Fruit fly (Drosophila melanogaster) whole organism, embryonic: ENCODE measurements around the gene Syp.

Experiments
- Asciz ChIP-seq: fragments of 200-800 bp; sonication (Bioruptor generic); optimal IDR thresholded peaks from 2 replicates; lab custom pipeline; 2017; ENCODE audit warnings: missing biosample characterization, mild to moderate bottlenecking, missing genetic modification characterization, missing genetic modification reagents
- Bgb ChIP-seq: fragments of 200-800 bp; sonication (Bioruptor generic); IDR thresholded peaks from 2 replicates; pipeline ENCODE4 v1.3.6; 2022; ENCODE audit warnings: missing biosample characterization, missing genetic modification characterization; ENCODE audit not compliant: partially characterized antibody
- CG12219 ChIP-seq: fragments of 200-800 bp; sonication (Bioruptor generic); optimal IDR thresholded peaks from 3 replicates; lab custom pipeline; 2018; ENCODE audit warnings: missing biosample characterization, mild to moderate bottlenecking, missing genetic modification characterization
- CG12391 ChIP-seq: fragments of 200-800 bp; sonication (Bioruptor generic); optimal IDR thresholded peaks from 3 replicates; lab custom pipeline; 2018; ENCODE audit warnings: missing biosample characterization, mild to moderate bottlenecking, missing genetic modification characterization, moderate library complexity
- CG13287 ChIP-seq: fragments of 200-800 bp; sonication (Bioruptor generic); IDR thresholded peaks from 2 replicates; pipeline ENCODE4 v1.3.6; 2022; ENCODE audit warnings: missing biosample characterization, missing genetic modification characterization; ENCODE audit not compliant: partially characterized antibody
- CG14860 ChIP-seq: fragments of 200-800 bp; sonication (Bioruptor generic); IDR thresholded peaks from 3 replicates; pipeline ENCODE4 v1.3.6; 2022; ENCODE audit warnings: missing biosample characterization, missing genetic modification characterization; ENCODE audit not compliant: partially characterized antibody
- CG15514 ChIP-seq: fragments of 200-800 bp; sonication (Bioruptor generic); optimal IDR thresholded peaks from 3 replicates; lab custom pipeline; 2017; ENCODE audit warnings: missing biosample characterization, missing genetic modification characterization, mild to moderate bottlenecking, moderate library complexity, missing genetic modification reagents
- CG18011 ChIP-seq: fragments of 200-800 bp; sonication (Bioruptor generic); optimal IDR thresholded peaks from 2 replicates; lab custom pipeline; 2017; ENCODE audit warnings: missing biosample characterization, missing genetic modification characterization, mild to moderate bottlenecking, moderate library complexity, missing genotype
- CG2199 ChIP-seq: fragments of 200-800 bp; sonication (Bioruptor generic); IDR thresholded peaks from 3 replicates; pipeline ENCODE4 v1.3.6; 2022; ENCODE audit warnings: missing biosample characterization, missing genetic modification characterization
- CG34224 ChIP-seq: fragments of 200-800 bp; sonication (Bioruptor generic); IDR thresholded peaks from 3 replicates; pipeline ENCODE4 v1.3.6; 2022; ENCODE audit warnings: missing biosample characterization, missing genetic modification characterization; ENCODE audit not compliant: partially characterized antibody
- CG34376 ChIP-seq: fragments of 200-800 bp; sonication (Bioruptor generic); optimal IDR thresholded peaks from 2 replicates; lab custom pipeline; 2018; ENCODE audit warnings: missing biosample characterization, mild to moderate bottlenecking, missing genetic modification characterization
- CG42726 ChIP-seq: fragments of 200-800 bp; sonication (Bioruptor generic); IDR thresholded peaks from 2 replicates; pipeline ENCODE4 v1.3.6; 2022; ENCODE audit warnings: missing biosample characterization, missing genetic modification characterization; ENCODE audit not compliant: partially characterized antibody
- CG6791 ChIP-seq: fragments of 200-800 bp; sonication (Bioruptor generic); IDR thresholded peaks from 3 replicates; pipeline ENCODE4 v1.3.6; 2022; ENCODE audit warnings: missing biosample characterization, missing genetic modification characterization; ENCODE audit not compliant: partially characterized antibody
- CG7372 ChIP-seq: fragments of 200-800 bp; sonication (Bioruptor generic); IDR thresholded peaks from 2 replicates; pipeline ENCODE4 v1.3.6; 2022; ENCODE audit warnings: missing biosample characterization, missing genetic modification characterization
- CG8924 ChIP-seq: fragments of 200-800 bp; optimal IDR thresholded peaks from 3 replicates; lab custom pipeline; 2019; ENCODE audit warnings: missing biosample characterization, mild to moderate bottlenecking, missing genetic modification characterization, moderate library complexity
- CG9727 ChIP-seq: fragments of 200-800 bp; sonication (Bioruptor generic); optimal IDR thresholded peaks from 3 replicates; lab custom pipeline; 2017; ENCODE audit warnings: missing biosample characterization, mild to moderate bottlenecking, missing genetic modification characterization
- CG9876 ChIP-seq: fragments of 200-800 bp; sonication (Bioruptor generic); optimal IDR thresholded peaks from 2 replicates; lab custom pipeline; 2016; ENCODE audit warnings: missing biosample characterization, missing genetic modification characterization
- CkIIα-i1 ChIP-seq: fragments of 200-800 bp; sonication (Bioruptor generic); IDR thresholded peaks from 2 replicates; pipeline ENCODE4 v1.3.6; 2022; ENCODE audit warnings: missing biosample characterization, missing genetic modification characterization
- D19B ChIP-seq: fragments of 200-800 bp; sonication (Bioruptor generic); optimal IDR thresholded peaks from 2 replicates; lab custom pipeline; 2017; ENCODE audit warnings: missing biosample characterization, mild to moderate bottlenecking, missing genetic modification characterization
- Doc3 ChIP-seq: fragments of 200-800 bp; sonication (Bioruptor generic); IDR thresholded peaks from 3 replicates; pipeline ENCODE4 v1.3.6; 2022; ENCODE audit warnings: missing biosample characterization, missing genetic modification characterization; ENCODE audit not compliant: partially characterized antibody
- Hr39 ChIP-seq: fragments of >200 bp; optimal IDR thresholded peaks from 2 replicates; lab custom pipeline; 2017
- Lpt ChIP-seq: fragments of >200 bp; optimal IDR thresholded peaks from 2 replicates; lab custom pipeline; 2018; ENCODE audit warnings: missing biosample characterization, missing genetic modification characterization
- MBD-R2 ChIP-seq: fragments of 200-800 bp; sonication (Bioruptor generic); IDR thresholded peaks from 2 replicates; pipeline ENCODE4 v1.3.6; 2022; ENCODE audit warnings: missing biosample characterization, missing genetic modification characterization
- Med ChIP-seq: fragments of 200-800 bp; sonication (Bioruptor generic); peaks from one replicate; lab custom pipeline; 2016; ENCODE audit warnings: missing biosample characterization, missing genetic modification characterization, mild to moderate bottlenecking, inconsistent platforms, moderate library complexity
- Nf-YC ChIP-seq: fragments of 200-800 bp; optimal IDR thresholded peaks from 3 replicates; lab custom pipeline; 2019; ENCODE audit warnings: missing biosample characterization, mild to moderate bottlenecking, missing genetic modification characterization, moderate library complexity
- Opbp ChIP-seq: fragments of 200-800 bp; sonication (Bioruptor generic); IDR thresholded peaks from 3 replicates; pipeline ENCODE4 v1.3.6; 2022; ENCODE audit warnings: missing biosample characterization, missing genetic modification characterization; ENCODE audit not compliant: partially characterized antibody
- Poxn ChIP-seq: fragments of 200-800 bp; sonication (Bioruptor generic); IDR thresholded peaks from 2 replicates; pipeline ENCODE4 v1.3.6; 2022; ENCODE audit warnings: missing biosample characterization, missing genetic modification characterization
- Sin3A ChIP-seq: fragments of >200 bp; optimal IDR thresholded peaks from 2 replicates; lab custom pipeline; 2018
- Sry-δ ChIP-seq: fragments of 200-800 bp; sonication (Bioruptor generic); optimal IDR thresholded peaks from 2 replicates; lab custom pipeline; 2016; ENCODE audit warnings: missing biosample characterization, missing genetic modification characterization
- Usf ChIP-seq: fragments of 200-800 bp; sonication (Bioruptor generic); optimal IDR thresholded peaks from 2 replicates; lab custom pipeline; 2017; ENCODE audit warnings: missing genotype, missing biosample characterization, missing genetic modification characterization
- ac ChIP-seq: fragments of 200-800 bp; sonication (Bioruptor generic); optimal IDR thresholded peaks from 3 replicates; lab custom pipeline; 2017; ENCODE audit warnings: missing biosample characterization, mild to moderate bottlenecking, missing genetic modification characterization
- bbx ChIP-seq: fragments of 200-800 bp; sonication (Bioruptor generic); IDR thresholded peaks from 2 replicates; pipeline ENCODE4 v1.3.6; 2022; ENCODE audit warnings: missing biosample characterization, missing genetic modification characterization; ENCODE audit not compliant: partially characterized antibody
- btn ChIP-seq: fragments of 200-800 bp; sonication (Bioruptor generic); optimal IDR thresholded peaks from 2 replicates; lab custom pipeline; 2016; ENCODE audit warnings: missing biosample characterization, missing genetic modification characterization
- chinmo ChIP-seq: fragments of 200-800 bp; sonication (Bioruptor generic); IDR thresholded peaks from 4 replicates; pipeline ENCODE4 v1.3.6; 2022; ENCODE audit warnings: missing biosample characterization, missing genetic modification characterization; ENCODE audit not compliant: partially characterized antibody
- ci ChIP-seq: fragments of 200-800 bp; sonication (Bioruptor generic); IDR thresholded peaks from 3 replicates; pipeline ENCODE4 v1.3.6; 2022; ENCODE audit warnings: missing biosample characterization, missing genetic modification characterization
- fd3F ChIP-seq: fragments of 200-800 bp; sonication (Bioruptor generic); optimal IDR thresholded peaks from 2 replicates; lab custom pipeline; 2018; ENCODE audit warnings: missing biosample characterization, mild to moderate bottlenecking, missing genetic modification characterization, moderate library complexity
- gcm ChIP-seq: fragments of 200-800 bp; sonication (Bioruptor generic); optimal IDR thresholded peaks from 2 replicates; lab custom pipeline; 2019; ENCODE audit warnings: missing biosample characterization, mild to moderate bottlenecking, missing genetic modification characterization, moderate library complexity
- hbn ChIP-seq: fragments of 200-800 bp; sonication (Bioruptor generic); IDR thresholded peaks from 2 replicates; pipeline ENCODE4 v1.3.6; 2022; ENCODE audit warnings: missing biosample characterization, missing genetic modification characterization; ENCODE audit not compliant: partially characterized antibody
- lov ChIP-seq, 2 experiments: fragments of 200-800 bp in 1 of 2; fragments of >200 bp in 1 of 2; sonication (Bioruptor generic) in 1 of 2; IDR thresholded peaks in 1 of 2; optimal IDR thresholded peaks in 1 of 2; 2 replicates in 1 of 2; 3 replicates in 1 of 2; pipeline versions ENCODE4 v1.3.6 to Lab custom; 2017 to 2022; ENCODE audit warnings: missing biosample characterization in 1 of 2, missing genetic modification characterization in 1 of 2
- nom ChIP-seq: fragments of 200-800 bp; sonication (Bioruptor generic); optimal IDR thresholded peaks from 2 replicates; lab custom pipeline; 2017; ENCODE audit warnings: missing biosample characterization, missing genetic modification characterization, mild to moderate bottlenecking, moderate library complexity, missing genetic modification reagents
- onecut ChIP-seq: fragments of 200-800 bp; sonication (Bioruptor generic); IDR thresholded peaks from 2 replicates; pipeline ENCODE4 v1.3.6; 2022; ENCODE audit warnings: missing biosample characterization, missing genetic modification characterization
- phol ChIP-seq: fragments of 200-800 bp; sonication (Bioruptor generic); optimal IDR thresholded peaks from 3 replicates; lab custom pipeline; 2018; ENCODE audit warnings: missing biosample characterization, mild to moderate bottlenecking, missing genetic modification characterization, moderate library complexity
- ro ChIP-seq: fragments of 200-800 bp; sonication (Bioruptor generic); IDR thresholded peaks from 2 replicates; pipeline ENCODE4 v1.3.6; 2022; ENCODE audit warnings: missing biosample characterization, missing genetic modification characterization
- sc ChIP-seq, 3 experiments: fragments of >200 bp in 2 of 3; fragments of 200-800 bp in 1 of 3; sonication (Bioruptor generic) in 1 of 3; optimal IDR thresholded peaks; 2 replicates in 2 of 3; 3 replicates in 1 of 3; lab custom pipeline; 2017; ENCODE audit warnings: mild to moderate bottlenecking in 1 of 3, missing biosample characterization in 1 of 3, missing genetic modification characterization in 1 of 3, missing genetic modification reagents in 1 of 3
- slou ChIP-seq: fragments of 200-800 bp; sonication (Bioruptor generic); optimal IDR thresholded peaks from 3 replicates; lab custom pipeline; 2016; ENCODE audit warnings: missing biosample characterization, missing genetic modification characterization
- usp ChIP-seq: fragments of >200 bp; optimal IDR thresholded peaks from 2 replicates; lab custom pipeline; 2017; ENCODE audit warnings: missing biosample characterization, missing genetic modification characterization

Gene Syp

DNA sequence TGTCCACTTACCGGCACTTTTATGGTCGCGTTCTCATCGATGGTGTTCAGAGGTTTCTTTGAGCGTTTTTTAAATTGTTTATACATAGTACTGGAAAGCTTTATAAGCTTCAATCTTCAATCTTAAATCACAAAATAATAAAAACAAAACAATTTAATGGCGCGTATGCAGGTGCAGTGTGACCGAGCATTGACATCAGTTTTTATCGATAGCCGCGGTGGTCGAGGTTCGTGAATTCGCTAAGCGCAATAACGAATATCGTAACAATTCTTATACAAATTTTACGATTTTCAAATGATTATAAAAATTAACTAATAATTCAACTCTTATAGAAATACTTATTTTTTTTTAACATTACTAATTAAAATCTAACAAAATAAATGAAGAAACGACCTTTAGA, 59.5 kb downstream of the Syp start, which contains the start of gene Fancd2 (continued):
- TF ChIP-seq Lpt (GFP tag; lab: Kevin White, UChicago) (no peak), ac (GFP tag; lab: Kevin White, UChicago) (no peak), CG34224 (GFP tag; lab: Robert Waterston, UW) (peak; percentile 68), Usf (GFP tag; lab: Kevin White, UChicago) (no peak), Opbp (peak; percentile 73; the same call in 2 of the 3 replicates), Doc3 (0 out of 3 replicates have a peak, but pooled peaks have one; percentile 27), Bgb (GFP tag; lab: Robert Waterston, UW) (peak; percentile 79), chinmo (GFP tag; lab: Robert Waterston, UW) (0 out of 4 replicates have a peak, but pooled peaks have one; percentile 47), phol (tag; lab: Kevin White, UChicago) (peak; percentile 84), hbn (GFP tag; lab: Robert Waterston, UW) (peak; percentile 48; the same call in 1 of the 2 replicates), bbx (GFP tag; lab: Robert Waterston, UW) (peak; percentile 56; the same call in 1 of the 2 replicates), fd3F (no peak), Sry-δ (GFP tag; lab: Kevin White, UChicago) (peak; percentile 41)

DNA sequence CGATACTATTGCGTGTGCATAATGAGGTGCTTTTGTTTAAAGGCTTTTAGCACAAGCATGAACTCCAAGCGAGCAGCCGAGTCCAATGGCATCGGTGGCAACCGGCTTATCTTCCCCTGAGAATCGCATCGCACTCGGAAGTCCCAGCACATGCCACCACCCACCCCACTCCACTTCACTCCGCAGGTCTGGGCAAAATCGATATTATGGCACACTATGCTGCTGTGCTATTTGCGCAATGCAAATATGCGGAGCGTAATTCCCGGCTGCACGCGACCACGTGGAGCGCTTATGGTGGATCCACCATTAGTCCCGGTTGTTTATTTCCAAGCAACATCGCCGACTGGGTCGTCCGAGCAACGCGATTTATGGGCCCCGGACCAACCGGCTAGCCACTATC, 61.7 kb downstream of the Syp start:
- TF ChIP-seq MBD-R2 (peak; percentile 53), Sin3A (lab: Kevin White, UChicago) (no peak), Doc3 (no peak), btn (GFP tag; lab: Kevin White, UChicago) (no peak), sc (optimal IDR thresholded peaks at IDR 0.05; lab: Kevin White, UChicago) (no peak), sc (GFP tag; optimal IDR thresholded peaks at IDR 0.05; lab: Kevin White, UChicago) (no peak), onecut (peak; percentile 98), chinmo (GFP tag; lab: Robert Waterston, UW) (0 out of 4 replicates have a peak, but pooled peaks have one; percentile 56), CG13287 (GFP tag; lab: Robert Waterston, UW) (no peak), lov (optimal IDR thresholded peaks at IDR 0.05; lab: Kevin White, UChicago) (no peak), lov (GFP tag; IDR thresholded peaks at IDR 0.05; lab: Robert Waterston, UW) (0 out of 3 replicates have a peak, but pooled peaks have one; percentile 14), usp (GFP tag; lab: Kevin White, UChicago) (no peak), slou (GFP tag; lab: Kevin White, UChicago) (no peak), gcm (no peak), CG6791 (GFP tag; lab: Robert Waterston, UW) (0 out of 3 replicates have a peak, but pooled peaks have one; percentile 7), CG34376 (GFP tag; lab: Kevin White, UChicago) (no peak), Med (GFP tag; lab: Kevin White, UChicago) (peak; percentile 57), Asciz (no peak), CG42726 (GFP tag; lab: Robert Waterston, UW) (no peak)

DNA sequence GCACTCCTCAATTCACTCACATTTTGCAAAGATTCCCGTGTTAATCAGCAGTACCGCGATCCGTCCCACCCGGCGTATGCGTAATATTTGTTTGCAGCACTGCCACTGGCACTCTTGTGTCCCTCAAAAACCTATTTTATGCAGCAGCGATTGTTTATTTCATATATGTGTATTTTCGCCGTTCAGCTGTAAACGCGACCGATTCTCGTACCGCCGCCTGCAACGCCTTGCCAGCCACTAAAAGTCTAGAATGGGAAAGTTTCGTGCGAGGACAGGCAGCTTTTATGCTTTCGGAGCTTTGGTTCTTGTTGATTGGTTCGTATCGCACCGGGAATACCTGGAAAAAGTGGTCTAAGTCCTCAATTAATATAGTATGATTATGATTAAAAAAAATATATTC, 62.2 kb downstream of the Syp start, which contains the start of gene CG17270:
Gene CG17270, minus strand, starts transcription at position 241 of the 400 bp plus-strand sequence.
- TF ChIP-seq CG8924 (no peak), CG9876 (GFP tag; lab: Kevin White, UChicago) (no peak), Nf-YC (tag; lab: Kevin White, UChicago) (peak; percentile 18), CG12391 (tag; lab: Kevin White, UChicago) (no peak), CG15514 (GFP tag; lab: Kevin White, UChicago) (peak; percentile 32), ro (GFP tag; lab: Robert Waterston, UW) (no peak), CG12219 (GFP tag; lab: Kevin White, UChicago) (no peak), sc (optimal IDR thresholded peaks at IDR 0.05; lab: Kevin White, UChicago) (no peak), sc (GFP tag; optimal IDR thresholded peaks at IDR 0.05; lab: Kevin White, UChicago) (no peak), D19B (GFP tag; lab: Kevin White, UChicago) (peak; percentile 68), CG14860 (no peak), Hr39 (no peak), CG2199 (0 out of 3 replicates have a peak, but pooled peaks have one; percentile 55), CG7372 (GFP tag; lab: Robert Waterston, UW) (peak; percentile 75), nom (GFP tag; lab: Kevin White, UChicago) (no peak), CG9727 (GFP tag; lab: Kevin White, UChicago) (no peak), ci (GFP tag; lab: Robert Waterston, UW) (0 out of 3 replicates have a peak, but pooled peaks have one; percentile 17), CkIIα-i1 (GFP tag; lab: Robert Waterston, UW) (no peak), Poxn (no peak), CG18011 (GFP tag; lab: Kevin White, UChicago) (no peak)
